Worm (Caenorhabditis elegans): Measurements from ENCODE around the gene Y17D7B.3.

ce11 chrV:18806409-18806808 lies 19.8 kb upstream of the Y17D7B.3 start, which contains the start of gene sri-10:
- no peak for TF ChIP-seq dpl-1 (GFP tag; optimal IDR thresholded peaks at IDR 0.05)
- no peak for TF ChIP-seq F57C9.4 (tag; optimal IDR thresholded peaks at IDR 0.05)
- no peak for TF ChIP-seq Y95B8A.8 (GFP tag; IDR thresholded peaks at IDR 0.05)
- TF ChIP-seq hlh-12 (tag; optimal IDR thresholded peaks at IDR 0.05) = no peak
- no peak for TF ChIP-seq C06A6.2 (GFP tag; conservative IDR thresholded peaks at IDR 0.05)
